Fruit fly (Drosophila melanogaster) whole organism, embryonic: Measurements from ENCODE around the gene Rab5.

ENCODE experiments used
- Abd-B ChIP-seq: fragments of 200-800 bp; sonication (Bioruptor generic); optimal IDR thresholded peaks from 2 replicates; lab custom pipeline; 2018; ENCODE audit warnings: missing biosample characterization, mild to moderate bottlenecking, missing genetic modification characterization, moderate library complexity
- Antp ChIP-seq: fragments of 200-800 bp; sonication (Bioruptor generic); optimal IDR thresholded peaks from 3 replicates; lab custom pipeline; 2016; ENCODE audit warnings: missing biosample characterization, missing genetic modification characterization
- BEAF-32 ChIP-seq: fragments of 200-800 bp; sonication (Bioruptor generic); optimal IDR thresholded peaks from 3 replicates; lab custom pipeline; 2017; ENCODE audit warnings: missing biosample characterization, missing genetic modification characterization, mild to moderate bottlenecking, moderate library complexity, missing genetic modification reagents
- CG10267 ChIP-seq: fragments of 200-800 bp; sonication (Bioruptor generic); optimal IDR thresholded peaks from 2 replicates; lab custom pipeline; 2018; ENCODE audit warnings: missing biosample characterization, mild to moderate bottlenecking, missing genetic modification characterization, moderate library complexity
- CG11456 ChIP-seq: fragments of 200-800 bp; sonication (Bioruptor generic); IDR thresholded peaks from 3 replicates; pipeline ENCODE4 v1.3.6; 2022; ENCODE audit warnings: missing biosample characterization, missing genetic modification characterization
- CG12104 ChIP-seq: fragments of 200-800 bp; sonication (Bioruptor generic); optimal IDR thresholded peaks from 3 replicates; lab custom pipeline; 2016; ENCODE audit warnings: missing biosample characterization, missing genetic modification characterization
- CG12391 ChIP-seq: fragments of 200-800 bp; sonication (Bioruptor generic); optimal IDR thresholded peaks from 3 replicates; lab custom pipeline; 2018; ENCODE audit warnings: missing biosample characterization, mild to moderate bottlenecking, missing genetic modification characterization, moderate library complexity
- CG13296 ChIP-seq: fragments of 200-800 bp; sonication (Bioruptor generic); optimal IDR thresholded peaks from 3 replicates; lab custom pipeline; 2018; ENCODE audit warnings: missing biosample characterization, mild to moderate bottlenecking, missing genetic modification characterization
- CG14441 ChIP-seq: fragments of 200-800 bp; sonication (Bioruptor generic); IDR thresholded peaks from 2 replicates; pipeline ENCODE4 v1.3.6; 2022; ENCODE audit warnings: missing biosample characterization, missing genetic modification characterization
- CG1529 ChIP-seq: fragments of 200-800 bp; sonication (Bioruptor generic); optimal IDR thresholded peaks from 3 replicates; lab custom pipeline; 2018; ENCODE audit warnings: missing biosample characterization, missing genetic modification characterization
- CG15514 ChIP-seq: fragments of 200-800 bp; sonication (Bioruptor generic); optimal IDR thresholded peaks from 3 replicates; lab custom pipeline; 2017; ENCODE audit warnings: missing biosample characterization, missing genetic modification characterization, mild to moderate bottlenecking, moderate library complexity, missing genetic modification reagents
- CG15696 ChIP-seq: fragments of 200-800 bp; sonication (Bioruptor generic); optimal IDR thresholded peaks from 2 replicates; lab custom pipeline; 2019; ENCODE audit warnings: missing biosample characterization, mild to moderate bottlenecking, missing genetic modification characterization, moderate library complexity
- CG1603 ChIP-seq: fragments of 200-800 bp; sonication (Bioruptor generic); optimal IDR thresholded peaks from 2 replicates; lab custom pipeline; 2019; ENCODE audit warnings: missing biosample characterization, mild to moderate bottlenecking, missing genetic modification characterization, moderate library complexity
- CG17361 ChIP-seq: fragments of 200-800 bp; sonication (Bioruptor generic); IDR thresholded peaks from 3 replicates; pipeline ENCODE4 v1.3.6; 2022; ENCODE audit warnings: missing biosample characterization, missing genetic modification characterization
- CG17829 ChIP-seq: fragments of 200-800 bp; optimal IDR thresholded peaks from 2 replicates; lab custom pipeline; 2019; ENCODE audit warnings: missing biosample characterization, mild to moderate bottlenecking, missing genetic modification characterization, moderate library complexity
- CG18619 ChIP-seq: fragments of 200-800 bp; sonication (Bioruptor generic); optimal IDR thresholded peaks from 3 replicates; lab custom pipeline; 2017; ENCODE audit warnings: missing biosample characterization, mild to moderate bottlenecking, missing genetic modification characterization
- CG2889 ChIP-seq: fragments of 200-800 bp; sonication (Bioruptor generic); IDR thresholded peaks from 3 replicates; pipeline ENCODE4 v1.3.6; 2022; ENCODE audit warnings: missing biosample characterization, missing genetic modification characterization
- CG30020 ChIP-seq: fragments of 200-800 bp; optimal IDR thresholded peaks from 2 replicates; lab custom pipeline; 2019; ENCODE audit warnings: missing biosample characterization, mild to moderate bottlenecking, missing genetic modification characterization, moderate library complexity
- CG32767 ChIP-seq: fragments of 200-800 bp; sonication (Bioruptor generic); IDR thresholded peaks from 2 replicates; pipeline ENCODE4 v1.3.6; 2022; ENCODE audit warnings: missing biosample characterization, missing genetic modification characterization
- CG42726 ChIP-seq: fragments of 200-800 bp; sonication (Bioruptor generic); IDR thresholded peaks from 2 replicates; pipeline ENCODE4 v1.3.6; 2022; ENCODE audit warnings: missing biosample characterization, missing genetic modification characterization; ENCODE audit not compliant: partially characterized antibody
- CG4707 ChIP-seq: fragments of 200-800 bp; sonication (Bioruptor generic); optimal IDR thresholded peaks from 2 replicates; lab custom pipeline; 2018; ENCODE audit warnings: missing biosample characterization, mild to moderate bottlenecking, missing genetic modification characterization, moderate library complexity
- Dbx ChIP-seq: fragments of 200-800 bp; sonication (Bioruptor generic); IDR thresholded peaks from 3 replicates; pipeline ENCODE4 v1.3.6; 2022; ENCODE audit warnings: missing biosample characterization, missing genetic modification characterization
- Dip2 ChIP-seq: fragments of 200-800 bp; sonication (Bioruptor generic); IDR thresholded peaks from 2 replicates; pipeline ENCODE4 v1.3.6; 2022; ENCODE audit warnings: missing biosample characterization, missing genetic modification characterization
- Elba2 ChIP-seq: fragments of 200-800 bp; sonication (Bioruptor generic); optimal IDR thresholded peaks from 3 replicates; lab custom pipeline; 2016; ENCODE audit warnings: missing biosample characterization, missing genetic modification characterization
- Fer1 ChIP-seq: fragments of 200-800 bp; sonication (Bioruptor generic); optimal IDR thresholded peaks from 2 replicates; lab custom pipeline; 2017; ENCODE audit warnings: missing biosample characterization, mild to moderate bottlenecking, missing genetic modification characterization
- HmgD ChIP-seq: fragments of 200-800 bp; sonication (Bioruptor generic); optimal IDR thresholded peaks from 3 replicates; lab custom pipeline; 2016; ENCODE audit warnings: missing biosample characterization, missing genetic modification characterization
- Hmr ChIP-seq: fragments of 200-800 bp; sonication (Bioruptor generic); optimal IDR thresholded peaks from 3 replicates; lab custom pipeline; 2017; ENCODE audit warnings: mild to moderate bottlenecking, missing biosample characterization, missing genetic modification reagents, missing genetic modification characterization
- Hsf ChIP-seq: fragments of 200-800 bp; sonication (Bioruptor generic); optimal IDR thresholded peaks from 3 replicates; lab custom pipeline; 2016; ENCODE audit warnings: missing biosample characterization, missing genetic modification characterization
- Nf-YB ChIP-seq: fragments of 200-800 bp; sonication (Bioruptor generic); optimal IDR thresholded peaks from 3 replicates; lab custom pipeline; 2019; ENCODE audit warnings: missing biosample characterization, mild to moderate bottlenecking, missing genetic modification characterization, moderate library complexity
- Nf-YC ChIP-seq: fragments of 200-800 bp; optimal IDR thresholded peaks from 3 replicates; lab custom pipeline; 2019; ENCODE audit warnings: missing biosample characterization, mild to moderate bottlenecking, missing genetic modification characterization, moderate library complexity
- Side ChIP-seq: fragments of 200-800 bp; sonication (Bioruptor generic); optimal IDR thresholded peaks from 2 replicates; lab custom pipeline; 2016; ENCODE audit warnings: missing biosample characterization, missing genetic modification characterization
- Tbp ChIP-seq: fragments of >200 bp; optimal IDR thresholded peaks from 2 replicates; lab custom pipeline; 2018; ENCODE audit warnings: missing biosample characterization, missing genetic modification characterization
- YL-1 ChIP-seq: fragments of 200-800 bp; sonication (Bioruptor generic); optimal IDR thresholded peaks from 3 replicates; lab custom pipeline; 2017; ENCODE audit warnings: missing biosample characterization, mild to moderate bottlenecking, missing genetic modification characterization
- ap ChIP-seq: fragments of 200-800 bp; sonication (Bioruptor generic); IDR thresholded peaks from 2 replicates; pipeline ENCODE4 v1.3.6; 2022; ENCODE audit warnings: missing biosample characterization, missing genetic modification characterization
- ato ChIP-seq: fragments of 200-800 bp; sonication (Bioruptor generic); IDR thresholded peaks from 2 replicates; pipeline ENCODE4 v1.3.6; 2022; ENCODE audit warnings: missing biosample characterization, missing genetic modification characterization; ENCODE audit not compliant: partially characterized antibody
- bcd ChIP-seq: fragments of 200-800 bp; sonication (Bioruptor generic); optimal IDR thresholded peaks from 2 replicates; lab custom pipeline; 2017; ENCODE audit warnings: missing biosample characterization, mild to moderate bottlenecking, missing genetic modification characterization
- cg ChIP-seq: fragments of 200-800 bp; sonication (Bioruptor generic); optimal IDR thresholded peaks from 3 replicates; lab custom pipeline; 2019; ENCODE audit warnings: missing biosample characterization, mild to moderate bottlenecking, missing genetic modification characterization, moderate library complexity
- ci ChIP-seq: fragments of 200-800 bp; sonication (Bioruptor generic); IDR thresholded peaks from 3 replicates; pipeline ENCODE4 v1.3.6; 2022; ENCODE audit warnings: missing biosample characterization, missing genetic modification characterization
- ems ChIP-seq: fragments of 200-800 bp; sonication (Bioruptor generic); optimal IDR thresholded peaks from 3 replicates; lab custom pipeline; 2016; ENCODE audit warnings: missing biosample characterization, missing genetic modification characterization
- esg ChIP-seq: fragments of 200-800 bp; sonication (Bioruptor generic); conservative IDR thresholded peaks from 2 replicates; pipeline ENCODE4 v1.3.6; 2022; ENCODE audit warnings: missing biosample characterization, missing genetic modification characterization
- grau ChIP-seq: fragments of 200-800 bp; optimal IDR thresholded peaks from 3 replicates; lab custom pipeline; 2019; ENCODE audit warnings: missing biosample characterization, mild to moderate bottlenecking, missing genetic modification characterization, moderate library complexity
- kni ChIP-seq: fragments of 200-800 bp; sonication (Bioruptor generic); optimal IDR thresholded peaks from 3 replicates; lab custom pipeline; 2017; ENCODE audit warnings: mild to moderate bottlenecking, missing biosample characterization, missing genetic modification reagents, missing genetic modification characterization
- lab ChIP-seq: fragments of 200-800 bp; sonication (Bioruptor generic); optimal IDR thresholded peaks from 3 replicates; lab custom pipeline; 2017; ENCODE audit warnings: missing biosample characterization, missing genetic modification characterization, mild to moderate bottlenecking, moderate library complexity, missing genetic modification reagents
- lbe ChIP-seq: fragments of 200-800 bp; sonication (Bioruptor generic); optimal IDR thresholded peaks from 2 replicates; lab custom pipeline; 2016; ENCODE audit warnings: missing biosample characterization, mild to moderate bottlenecking, missing genetic modification characterization
- row ChIP-seq: fragments of 200-800 bp; sonication (Bioruptor generic); IDR thresholded peaks from 3 replicates; pipeline ENCODE4 v1.3.6; 2022; ENCODE audit warnings: missing biosample characterization, missing genetic modification characterization
- schlank ChIP-seq: fragments of 200-800 bp; sonication (Bioruptor generic); optimal IDR thresholded peaks from 2 replicates; lab custom pipeline; 2018; ENCODE audit warnings: missing biosample characterization, mild to moderate bottlenecking, missing genetic modification characterization
- sisA ChIP-seq: fragments of 200-800 bp; sonication (Bioruptor generic); IDR thresholded peaks from 2 replicates; pipeline ENCODE4 v1.3.6; 2022; ENCODE audit warnings: missing biosample characterization, missing genetic modification characterization
- slou ChIP-seq: fragments of 200-800 bp; sonication (Bioruptor generic); optimal IDR thresholded peaks from 3 replicates; lab custom pipeline; 2016; ENCODE audit warnings: missing biosample characterization, missing genetic modification characterization
- trem ChIP-seq: fragments of 200-800 bp; optimal IDR thresholded peaks from 3 replicates; lab custom pipeline; 2019; ENCODE audit warnings: missing biosample characterization, mild to moderate bottlenecking, missing genetic modification characterization, moderate library complexity
- vnd ChIP-seq: fragments of 200-800 bp; sonication (Bioruptor generic); IDR thresholded peaks from 3 replicates; pipeline ENCODE4 v1.3.6; 2022; ENCODE audit warnings: missing biosample characterization, missing genetic modification characterization; ENCODE audit not compliant: partially characterized antibody

Rab5 gene

DNA sequence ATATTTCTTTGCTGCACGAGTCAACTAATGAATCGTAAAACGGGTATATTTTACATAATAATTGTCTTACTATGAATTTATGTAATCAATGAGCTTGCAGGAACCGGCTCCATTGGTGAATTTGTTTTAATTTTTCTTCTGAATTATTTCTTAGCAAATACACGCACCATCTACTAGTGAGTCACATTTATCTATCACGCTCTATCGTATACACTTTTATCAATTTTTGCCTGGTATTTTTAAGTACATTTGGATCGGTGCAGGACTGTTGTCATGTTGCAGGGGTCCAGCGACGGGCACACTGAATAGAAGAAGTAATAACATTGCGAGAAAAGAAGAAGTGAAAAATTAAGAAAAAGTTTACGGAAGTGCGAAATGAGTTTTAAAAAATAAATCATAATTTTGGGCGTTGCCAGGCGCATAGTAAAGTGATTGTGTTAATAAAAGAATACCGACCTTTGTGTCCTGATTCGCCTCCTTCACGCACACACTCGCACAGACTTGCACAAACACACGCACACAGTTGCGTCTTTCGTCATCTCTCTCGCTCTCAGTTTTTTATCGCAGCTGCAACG lies at the start of gene Rab5, which contains the start of gene Axud1 (continued):
- no peak for TF ChIP-seq vnd (GFP tag; lab: Robert Waterston, UW)
- TF ChIP-seq bcd: no peak
- TF ChIP-seq Nf-YB (GFP tag; lab: Kevin White, UChicago): peak; percentile 19
- peak; percentile 53 for TF ChIP-seq Hmr
- peak; percentile 19 for TF ChIP-seq Fer1 (GFP tag; lab: Kevin White, UChicago)
- peak; percentile 67 for TF ChIP-seq Abd-B (GFP tag; lab: Kevin White, UChicago)
- TF ChIP-seq BEAF-32: peak; percentile 79
- no peak for TF ChIP-seq ems
- TF ChIP-seq sisA (GFP tag; lab: Robert Waterston, UW): no peak
- no peak for TF ChIP-seq CG18619
- TF ChIP-seq slou (GFP tag; lab: Kevin White, UChicago): no peak
- TF ChIP-seq lab (GFP tag; lab: Kevin White, UChicago): peak; percentile 19
- TF ChIP-seq ap (GFP tag; lab: Robert Waterston, UW): no peak
- TF ChIP-seq CG17361 (GFP tag; lab: Robert Waterston, UW): peak; percentile 41; the same call in 1 of the 3 replicates
- no peak for TF ChIP-seq Antp (GFP tag; lab: Kevin White, UChicago)
- TF ChIP-seq CG15514 (GFP tag; lab: Kevin White, UChicago): peak; percentile 91
- no peak for TF ChIP-seq lbe
- peak; percentile 90 for TF ChIP-seq cg (GFP tag; lab: Kevin White, UChicago)
- TF ChIP-seq CG4707 (GFP tag; lab: Kevin White, UChicago): no peak
- TF ChIP-seq CG2889: no peak
- TF ChIP-seq CG32767 (GFP tag; lab: Robert Waterston, UW): no peak
- TF ChIP-seq ato (GFP tag; lab: Robert Waterston, UW): no peak
- TF ChIP-seq CG12104: no peak
- TF ChIP-seq row (GFP tag; lab: Robert Waterston, UW): peak; percentile 25; the same call in 2 of the 3 replicates
- peak; percentile 38 for TF ChIP-seq Nf-YC (tag; lab: Kevin White, UChicago)
- no peak for TF ChIP-seq esg (GFP tag; lab: Robert Waterston, UW)
- TF ChIP-seq CG10267 (tag; lab: Kevin White, UChicago): peak; percentile 42
- TF ChIP-seq CG13296: no peak
- no peak for TF ChIP-seq CG14441 (GFP tag; lab: Robert Waterston, UW)
- TF ChIP-seq CG42726 (GFP tag; lab: Robert Waterston, UW): 0 out of 2 replicates have a peak, but pooled peaks have one; percentile 45
- TF ChIP-seq Dip2 (GFP tag; lab: Robert Waterston, UW): no peak
- no peak for TF ChIP-seq CG15696 (tag; lab: Kevin White, UChicago)
- TF ChIP-seq Hsf: no peak
- TF ChIP-seq kni (GFP tag; lab: Kevin White, UChicago): no peak
- TF ChIP-seq HmgD (GFP tag; lab: Kevin White, UChicago): peak; percentile 29
- peak; percentile 18 for TF ChIP-seq CG12391
- TF ChIP-seq ci: 0 out of 3 replicates have a peak, but pooled peaks have one; percentile 36
- no peak for TF ChIP-seq Elba2 (GFP tag; lab: Kevin White, UChicago)
- peak; percentile 25 for TF ChIP-seq Side (GFP tag; lab: Kevin White, UChicago)
- TF ChIP-seq CG1603 (tag; lab: Kevin White, UChicago): peak; percentile 47
- TF ChIP-seq Dbx (GFP tag; lab: Robert Waterston, UW): 0 out of 3 replicates have a peak, but pooled peaks have one; percentile 38
- TF ChIP-seq schlank: no peak
- TF ChIP-seq CG17829 (tag; lab: Kevin White, UChicago): peak; percentile 24
- peak; percentile 60 for TF ChIP-seq trem
- peak; percentile 74 for TF ChIP-seq Tbp (GFP tag; lab: Kevin White, UChicago)
- peak; percentile 76 for TF ChIP-seq YL-1 (GFP tag; lab: Kevin White, UChicago)
- TF ChIP-seq CG30020: peak; percentile 42
- no peak for TF ChIP-seq CG11456 (GFP tag; lab: Robert Waterston, UW)
- TF ChIP-seq CG1529: no peak
- no peak for TF ChIP-seq grau (tag; lab: Kevin White, UChicago)
